Worm (Caenorhabditis elegans): ENCODE results near the gene Y15E3A.4.

- TF ChIP-seq mdl-1 (tag; optimal IDR thresholded peaks at IDR 0.05) (no peak), nhr-129 (tag; optimal IDR thresholded peaks at IDR 0.05) (no peak), mbf-1 (tag; optimal IDR thresholded peaks at IDR 0.05) (no peak), nhr-25 (tag; optimal IDR thresholded peaks at IDR 0.05) (no peak), elt-1 (tag; optimal IDR thresholded peaks at IDR 0.05) (no peak), ztf-4 (tag; optimal IDR thresholded peaks at IDR 0.05) (no peak), elt-3 (tag; optimal IDR thresholded peaks at IDR 0.05) (no peak), Y55F3AM.14 (GFP tag; optimal IDR thresholded peaks at IDR 0.05) (no peak), R02D3.7 (tag; optimal IDR thresholded peaks at IDR 0.05) (no peak), lin-39 (tag; optimal IDR thresholded peaks at IDR 0.05) (no peak), ceh-82 (tag; optimal IDR thresholded peaks at IDR 0.05) (no peak), fos-1 (tag; optimal IDR thresholded peaks at IDR 0.05) (no peak)
Observed at ce11 chrX:15380437-15380836, 49.7 kb downstream of the Y15E3A.4 start.

All from whole organism, L2 larva.